Worm (Caenorhabditis elegans): ENCODE data around the gene F28C10.1.

ce11 chrX:504046-504843, 38.7 kb upstream of the F28C10.1 start:
- TF ChIP-seq fkh-10 (GFP tag; optimal IDR thresholded peaks at IDR 0.05) (no peak), che-1 (tag; optimal IDR thresholded peaks at IDR 0.05) (no peak), hlh-30 (tag; optimal IDR thresholded peaks at IDR 0.05; ENCODE audit: insufficient read depth) (no peak), ahr-1 (tag; optimal IDR thresholded peaks at IDR 0.05) (no peak)

All from whole organism, late embryonic.